Fruit fly (Drosophila melanogaster) whole organism, pupa: Measurements from ENCODE around the gene AspRS-m.

Experiments
- CG10348 ChIP-seq: fragments of 200-800 bp; sonication (Bioruptor generic); IDR thresholded peaks from 2 replicates; pipeline ENCODE4 v1.3.6; 2022; ENCODE audit warnings: missing biosample characterization, missing genetic modification characterization
- CG13204 ChIP-seq: fragments of 200-800 bp; sonication (Bioruptor generic); optimal IDR thresholded peaks from 2 replicates; lab custom pipeline; 2018; ENCODE audit warnings: missing biosample characterization, mild to moderate bottlenecking, missing genetic modification characterization, moderate library complexity
- CG14655 ChIP-seq: fragments of 200-800 bp; sonication (Bioruptor generic); optimal IDR thresholded peaks from 3 replicates; lab custom pipeline; 2017; ENCODE audit warnings: mild to moderate bottlenecking, missing biosample characterization, missing genetic modification reagents, missing genetic modification characterization
- CG17806 ChIP-seq: fragments of 200-800 bp; sonication (Bioruptor generic); optimal IDR thresholded peaks from 2 replicates; lab custom pipeline; 2018; ENCODE audit warnings: missing biosample characterization, mild to moderate bottlenecking, missing genetic modification characterization, moderate library complexity
- CG32121 ChIP-seq: fragments of 200-800 bp; sonication (Bioruptor generic); IDR thresholded peaks from 2 replicates; pipeline ENCODE4 v1.3.6; 2022; ENCODE audit warnings: missing biosample characterization, missing genetic modification characterization
- CG4496 ChIP-seq: fragments of 200-800 bp; sonication (Bioruptor generic); IDR thresholded peaks from 3 replicates; pipeline ENCODE4 v1.3.6; 2022; ENCODE audit warnings: missing biosample characterization, missing genetic modification characterization
- CG8159 ChIP-seq: fragments of 200-800 bp; sonication (Bioruptor generic); optimal IDR thresholded peaks from 3 replicates; lab custom pipeline; 2018; ENCODE audit warnings: missing biosample characterization, mild to moderate bottlenecking, missing genetic modification characterization, moderate library complexity
- D1 ChIP-seq: fragments of 200-800 bp; sonication (Bioruptor generic); optimal IDR thresholded peaks from 2 replicates; lab custom pipeline; 2018; ENCODE audit warnings: missing biosample characterization, mild to moderate bottlenecking, missing genetic modification characterization, moderate library complexity
- EcR ChIP-seq: fragments of 200-800 bp; sonication (Bioruptor generic); optimal IDR thresholded peaks from 3 replicates; lab custom pipeline; 2019; ENCODE audit warnings: missing biosample characterization, missing genetic modification characterization, mild to moderate bottlenecking, moderate library complexity, missing genetic modification reagents
- Pif1B ChIP-seq: fragments of 200-800 bp; sonication (Bioruptor generic); optimal IDR thresholded peaks from 3 replicates; lab custom pipeline; 2016; ENCODE audit warnings: missing biosample characterization, missing genetic modification characterization
- rn ChIP-seq: fragments of 200-800 bp; sonication (Bioruptor generic); IDR thresholded peaks from 2 replicates; pipeline ENCODE4 v1.3.6; 2022; ENCODE audit warnings: missing biosample characterization, missing genetic modification characterization

DNA sequence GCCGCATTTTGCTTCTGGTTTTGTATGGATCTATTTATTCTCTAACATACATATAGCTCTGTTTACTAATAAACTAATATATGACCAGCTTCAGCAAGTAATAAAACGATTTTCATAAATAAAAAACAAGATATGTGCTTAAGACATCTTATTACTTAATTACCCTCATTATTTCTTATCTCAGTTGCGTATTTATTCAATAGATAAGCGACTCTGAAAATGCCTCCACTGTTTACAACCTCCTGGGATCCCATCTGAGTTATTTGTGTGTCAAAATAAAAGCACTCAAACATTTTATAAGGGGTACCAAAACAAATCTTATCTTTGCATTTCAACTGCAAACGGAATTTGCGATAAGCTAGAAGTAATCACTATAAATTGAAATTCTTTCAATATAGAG is 7.2 kb upstream of the AspRS-m start:
- no peak for TF ChIP-seq EcR
- no peak for TF ChIP-seq Pif1B (GFP tag; lab: Kevin White, UChicago)
- TF ChIP-seq CG17806 (tag; lab: Kevin White, UChicago): no peak
- TF ChIP-seq rn: no peak
- TF ChIP-seq CG32121 (GFP tag; lab: Robert Waterston, UW): no peak
- no peak for TF ChIP-seq CG4496 (GFP tag; lab: Robert Waterston, UW)
- TF ChIP-seq CG10348 (GFP tag; lab: Robert Waterston, UW): no peak
- no peak for TF ChIP-seq D1 (tag; lab: Kevin White, UChicago)
- TF ChIP-seq CG13204 (GFP tag; lab: Kevin White, UChicago): no peak
- TF ChIP-seq CG14655 (GFP tag; lab: Kevin White, UChicago): no peak
- no peak for TF ChIP-seq CG8159
